Worm (Caenorhabditis elegans) whole organism, early embryonic: ENCODE results near the gene hlh-12.

Experiments used
- B0310.2 ChIP-seq: sonication (generic microtip); optimal IDR thresholded peaks from 2 replicates; lab custom pipeline; 2016; ENCODE audit warnings: mild to moderate bottlenecking, missing genetic modification characterization, missing compliant biosample characterization
- aly-1 ChIP-seq: sonication (generic microtip); optimal IDR thresholded peaks from 2 replicates; lab custom pipeline; 2016; ENCODE audit warnings: missing genetic modification characterization, missing compliant biosample characterization
- ama-1 ChIP-seq: fragments of 150-350 bp; optimal IDR thresholded peaks from 2 replicates; lab custom pipeline; 2014
- flt-1 ChIP-seq: fragments of 200-800 bp; sonication (Bioruptor generic); IDR thresholded peaks from 2 replicates; pipeline ENCODE4 v1.3.6; 2022; ENCODE audit warnings: missing genetic modification characterization, missing compliant biosample characterization
- tbx-11 ChIP-seq: fragments of 200-800 bp; sonication (Bioruptor generic); IDR thresholded peaks from 2 replicates; pipeline ENCODE4 v1.3.6; 2022; ENCODE audit warnings: missing genetic modification characterization, missing compliant biosample characterization

- no peak for TF ChIP-seq B0310.2 (tag; lab: Kevin White, UChicago)
- TF ChIP-seq flt-1: no peak
- TF ChIP-seq ama-1: no peak
- no peak for TF ChIP-seq tbx-11
- TF ChIP-seq aly-1 (tag; lab: Kevin White, UChicago): no peak
These were observed 19.0 kb downstream of the hlh-12 start, which contains the start of gene ant-1.4 for ce11 chrIV:8460208-8460607.
